Worm (Caenorhabditis elegans): ENCODE data around the gene nekl-3.

The nekl-3 gene

DNA sequence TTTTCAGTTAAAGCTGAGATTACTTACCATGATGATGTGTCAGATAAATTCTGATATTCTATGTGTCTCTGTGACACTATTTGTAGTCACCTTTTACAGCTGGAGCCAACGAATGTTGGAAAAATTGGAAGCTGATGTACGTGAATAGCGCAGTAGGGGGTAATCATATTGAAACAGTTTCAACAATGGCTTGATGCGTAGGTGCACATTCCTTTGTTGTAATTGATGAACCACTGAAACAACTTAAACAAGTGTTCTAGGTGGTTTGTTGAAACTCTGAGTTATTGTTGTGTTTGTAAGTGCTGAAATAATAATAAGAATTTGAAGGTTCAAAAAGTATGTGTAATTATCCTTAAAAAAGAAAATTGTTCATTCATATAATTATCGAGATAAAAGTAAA, 34.7 kb downstream of the nekl-3 start, which contains the start of gene nspc-12:
Gene nspc-12 (minus strand): TSS at position 101 of the 400 bp plus-strand sequence.
- TF ChIP-seq M03D4.4 (tag; optimal IDR thresholded peaks at IDR 0.05) (no peak), sptf-1 (tag; optimal IDR thresholded peaks at IDR 0.05) (no peak), nhr-28 (tag; optimal IDR thresholded peaks at IDR 0.05) (no peak), cnd-1 (tag; optimal IDR thresholded peaks at IDR 0.05) (no peak), hlh-1 (tag; optimal IDR thresholded peaks at IDR 0.05) (no peak), ces-1 (GFP tag; optimal IDR thresholded peaks at IDR 0.05) (no peak), ham-2 (GFP tag; optimal IDR thresholded peaks at IDR 0.05) (no peak)

DNA sequence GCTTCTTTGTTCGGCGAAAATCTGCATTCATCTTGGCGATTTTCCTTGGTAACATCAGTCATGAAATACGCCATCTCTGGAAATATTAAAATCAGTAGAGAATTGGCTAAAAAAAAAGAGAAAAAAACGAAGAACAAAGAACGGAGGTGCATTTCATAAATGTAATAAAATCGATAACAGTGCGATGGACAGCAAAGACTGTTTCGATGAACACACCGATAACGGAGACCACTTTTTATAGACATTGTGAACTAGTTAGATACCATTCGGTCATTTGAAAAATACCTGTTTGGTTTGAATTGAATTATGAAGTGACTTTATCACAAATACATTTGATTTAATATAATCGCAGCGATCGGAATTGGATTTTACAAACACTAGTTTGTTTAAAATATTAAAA, 38.4 kb downstream of the nekl-3 start, which contains the start of gene F42F12.4:
Gene F42F12.4 (minus strand): TSS at position 76 of the 400 bp plus-strand sequence.
- TF ChIP-seq unc-39 (tag; optimal IDR thresholded peaks at IDR 0.05), result no peak
- TF ChIP-seq sptf-1 (tag; optimal IDR thresholded peaks at IDR 0.05), result no peak
- no peak for TF ChIP-seq M03D4.4 (tag; optimal IDR thresholded peaks at IDR 0.05)
- TF ChIP-seq ham-2 (GFP tag; optimal IDR thresholded peaks at IDR 0.05), result no peak
- no peak for TF ChIP-seq lin-13 (tag; optimal IDR thresholded peaks at IDR 0.05)
- no peak for TF ChIP-seq cnd-1 (tag; optimal IDR thresholded peaks at IDR 0.05)
- no peak for TF ChIP-seq pha-4 (tag; optimal IDR thresholded peaks at IDR 0.05)
- TF ChIP-seq nhr-2 (tag; optimal IDR thresholded peaks at IDR 0.05), result no peak
- TF ChIP-seq lsy-2 (tag; optimal IDR thresholded peaks at IDR 0.05), result no peak
- no peak for TF ChIP-seq ceh-83 (GFP tag; optimal IDR thresholded peaks at IDR 0.05)

DNA sequence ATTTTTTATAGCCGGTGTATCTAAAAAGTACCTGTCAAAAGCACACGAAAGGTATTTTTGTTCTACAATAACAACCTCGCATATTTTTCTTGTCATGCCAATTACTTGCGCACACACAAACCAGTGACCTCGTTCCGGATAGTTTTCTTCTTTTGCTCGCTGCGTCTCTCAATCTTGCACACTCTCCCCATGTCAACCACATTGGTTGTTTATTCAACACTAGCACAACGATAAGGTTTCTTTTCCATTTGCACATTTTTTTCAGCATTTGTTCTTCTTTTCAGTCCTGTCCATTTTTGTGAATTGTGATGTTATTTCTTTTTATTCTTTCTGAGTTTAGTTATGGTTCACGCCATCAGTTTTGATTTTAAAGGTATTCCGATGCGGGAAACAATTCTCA, 41.1 kb downstream of the nekl-3 start, which contains the start of gene F42F12.3:
Gene F42F12.3 (plus strand): TSS at position 372 of the 400 bp plus-strand sequence.
- no peak for TF ChIP-seq ztf-11 (tag; optimal IDR thresholded peaks at IDR 0.05)
- TF ChIP-seq pha-4 (tag; optimal IDR thresholded peaks at IDR 0.05), result peak; percentile 3
- TF ChIP-seq mep-1 (tag; optimal IDR thresholded peaks at IDR 0.05), result no peak

DNA sequence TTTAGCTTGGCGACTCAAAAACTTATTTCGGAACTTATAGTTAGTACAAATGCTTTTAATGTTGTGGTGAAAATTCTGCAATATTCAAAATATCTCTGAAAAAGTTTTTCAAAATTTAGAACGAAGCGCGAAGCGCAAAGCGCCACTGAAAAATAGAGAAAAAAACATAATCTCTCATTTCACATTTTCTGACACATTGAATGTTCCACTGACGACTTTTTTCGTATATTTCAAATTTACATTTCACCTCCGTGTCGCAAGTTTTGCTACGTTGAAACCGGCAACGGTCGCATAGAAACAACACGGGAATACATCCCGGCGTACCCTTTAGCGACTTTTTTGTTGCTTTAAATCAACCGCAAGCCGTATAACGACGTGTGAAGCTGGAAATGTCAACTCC, 43.0 kb downstream of the nekl-3 start, which contains the start of gene F42F12.14:
Gene F42F12.14 (plus strand): TSS at position 301 of the 400 bp plus-strand sequence.
- TF ChIP-seq unc-120 (tag; optimal IDR thresholded peaks at IDR 0.05; ENCODE audit: poor library complexity, severe bottlenecking) (no peak), mls-2 (tag; optimal IDR thresholded peaks at IDR 0.05) (no peak), nhr-237 (tag; optimal IDR thresholded peaks at IDR 0.05) (no peak), ces-1 (GFP tag; optimal IDR thresholded peaks at IDR 0.05) (no peak), drap-1 (GFP tag; optimal IDR thresholded peaks at IDR 0.05) (no peak), flh-1 (GFP tag; optimal IDR thresholded peaks at IDR 0.05) (no peak), unc-39 (tag; optimal IDR thresholded peaks at IDR 0.05) (no peak), lin-13 (tag; optimal IDR thresholded peaks at IDR 0.05) (no peak), sptf-1 (tag; optimal IDR thresholded peaks at IDR 0.05) (no peak), mab-5 (tag; optimal IDR thresholded peaks at IDR 0.05) (no peak), tbx-8 (GFP tag; optimal IDR thresholded peaks at IDR 0.05) (no peak), nhr-2 (tag; optimal IDR thresholded peaks at IDR 0.05) (no peak), elt-3 (tag; optimal IDR thresholded peaks at IDR 0.05) (no peak), ceh-83 (GFP tag; optimal IDR thresholded peaks at IDR 0.05) (no peak), nhr-76 (tag; optimal IDR thresholded peaks at IDR 0.05) (no peak), lsy-2 (tag; optimal IDR thresholded peaks at IDR 0.05) (no peak), unc-62 (GFP tag; optimal IDR thresholded peaks at IDR 0.05) (no peak)

ce11 chrX:12347822-12348221, 43.5 kb downstream of the nekl-3 start:
- TF ChIP-seq snpc-4 (tag; optimal IDR thresholded peaks at IDR 0.05), result no peak
- no peak for TF ChIP-seq nhr-12 (tag; optimal IDR thresholded peaks at IDR 0.05)
- peak; percentile 23 for TF ChIP-seq unc-120 (tag; optimal IDR thresholded peaks at IDR 0.05; ENCODE audit: poor library complexity, severe bottlenecking)
- TF ChIP-seq M03D4.4 (tag; optimal IDR thresholded peaks at IDR 0.05), result peak; percentile 39
- no peak for TF ChIP-seq sem-2 (GFP tag; optimal IDR thresholded peaks at IDR 0.05)
- no peak for TF ChIP-seq mab-5 (tag; optimal IDR thresholded peaks at IDR 0.05)
- no peak for TF ChIP-seq lin-13 (tag; optimal IDR thresholded peaks at IDR 0.05)
- no peak for TF ChIP-seq pha-4 (tag; optimal IDR thresholded peaks at IDR 0.05)
- no peak for TF ChIP-seq elt-1 (tag; optimal IDR thresholded peaks at IDR 0.05; ENCODE audit: borderline replicate concordance, insufficient read depth)
- TF ChIP-seq tbx-8 (GFP tag; optimal IDR thresholded peaks at IDR 0.05), result no peak
- TF ChIP-seq drap-1 (GFP tag; optimal IDR thresholded peaks at IDR 0.05), result peak; percentile 13
- TF ChIP-seq ham-2 (GFP tag; optimal IDR thresholded peaks at IDR 0.05), result no peak
- TF ChIP-seq cnd-1 (tag; optimal IDR thresholded peaks at IDR 0.05), result no peak

- TF ChIP-seq nhr-237 (tag; optimal IDR thresholded peaks at IDR 0.05), result no peak
- TF ChIP-seq pha-4 (tag; optimal IDR thresholded peaks at IDR 0.05), result no peak
These were observed 44.6 kb downstream of the nekl-3 start, which contains the start of gene F42F12.11 for ce11 chrX:12346729-12347128. TSS of gene F42F12.11 (plus strand) at chrX:12347029.

Data from whole organism, mixed stage, embryonic.